Fruit fly (Drosophila melanogaster): ENCODE data around the gene CG45263.

Gene CG45263

dm6 chr3R:8327967-8328789, 149.2 kb downstream of the CG45263 start:
- TF ChIP-seq kay (GFP tag; ENCODE audit: borderline replicate concordance) (peak; percentile 86), Hr96 (GFP tag; optimal IDR thresholded peaks at IDR 0.05) (no peak)

dm6 chr3R:8326884-8327283, 150.5 kb downstream of the CG45263 start:
- TF ChIP-seq Clk (GFP tag; optimal IDR thresholded peaks at IDR 0.05), result no peak
- TF ChIP-seq CG7101 (tag; optimal IDR thresholded peaks at IDR 0.05), result no peak
- TF ChIP-seq bab1 (GFP tag; optimal IDR thresholded peaks at IDR 0.05), result no peak
- no peak for TF ChIP-seq CG7045 (GFP tag; optimal IDR thresholded peaks at IDR 0.05)
- no peak for TF ChIP-seq kay (GFP tag; ENCODE audit: borderline replicate concordance)
- TF ChIP-seq CG14711 (tag; optimal IDR thresholded peaks at IDR 0.05), result no peak

DNA sequence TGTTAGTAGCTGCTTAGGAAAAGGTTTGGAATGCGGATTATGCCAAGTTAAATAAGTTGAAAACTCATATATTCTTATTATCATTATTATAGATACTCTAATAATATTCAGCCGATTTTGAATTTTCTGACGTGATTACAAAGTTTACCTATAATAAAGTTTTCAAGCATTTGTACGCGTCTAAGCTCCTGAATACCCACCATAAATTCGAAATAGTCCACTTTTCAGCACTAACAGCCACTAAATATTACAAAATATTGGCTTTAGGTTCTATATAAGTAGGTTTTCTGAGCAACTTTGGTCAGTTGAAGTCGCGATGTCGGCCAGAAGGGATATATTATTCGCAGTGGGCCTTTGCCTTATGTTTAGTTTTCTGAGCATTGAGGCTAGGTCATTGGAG, 153.4 kb downstream of the CG45263 start, which contains the start of gene CG7443:
Gene CG7443 (plus strand): TSS at position 301 of the 400 bp plus-strand sequence.
- no peak for TF ChIP-seq bab1 (GFP tag; optimal IDR thresholded peaks at IDR 0.05)
- TF ChIP-seq CG5204 (GFP tag; optimal IDR thresholded peaks at IDR 0.05), result no peak
- no peak for TF ChIP-seq Crg-1 (GFP tag; optimal IDR thresholded peaks at IDR 0.05)
- TF ChIP-seq CG7045 (GFP tag; optimal IDR thresholded peaks at IDR 0.05), result no peak

DNA sequence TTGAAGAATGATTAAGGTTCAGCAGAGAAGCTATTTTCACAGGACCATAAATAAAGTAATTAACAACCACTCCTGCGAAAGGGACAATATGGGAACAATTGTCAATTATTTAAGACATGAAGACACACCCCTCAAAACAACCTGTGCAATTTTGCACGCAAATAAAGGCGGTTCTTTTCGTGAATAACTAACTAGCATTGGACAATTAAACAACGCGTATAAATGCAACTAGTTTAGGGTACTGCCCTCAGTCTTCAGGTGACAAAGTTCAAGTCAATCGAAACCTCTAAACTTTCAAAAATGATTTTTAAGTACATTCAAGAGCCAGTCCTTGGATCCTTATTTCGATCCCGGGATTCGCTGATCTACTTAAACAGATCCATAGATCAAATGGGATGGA, 156.0 kb downstream of the CG45263 start, which contains the start of gene Or85a:
Gene Or85a (plus strand): TSS at position 301 of the 400 bp plus-strand sequence.
- no peak for TF ChIP-seq CG12768 (GFP tag; optimal IDR thresholded peaks at IDR 0.05)
- TF ChIP-seq CG11617 (GFP tag; optimal IDR thresholded peaks at IDR 0.05), result no peak
- TF ChIP-seq CG7101 (tag; optimal IDR thresholded peaks at IDR 0.05), result no peak
- no peak for TF ChIP-seq kay (GFP tag; ENCODE audit: borderline replicate concordance)

DNA sequence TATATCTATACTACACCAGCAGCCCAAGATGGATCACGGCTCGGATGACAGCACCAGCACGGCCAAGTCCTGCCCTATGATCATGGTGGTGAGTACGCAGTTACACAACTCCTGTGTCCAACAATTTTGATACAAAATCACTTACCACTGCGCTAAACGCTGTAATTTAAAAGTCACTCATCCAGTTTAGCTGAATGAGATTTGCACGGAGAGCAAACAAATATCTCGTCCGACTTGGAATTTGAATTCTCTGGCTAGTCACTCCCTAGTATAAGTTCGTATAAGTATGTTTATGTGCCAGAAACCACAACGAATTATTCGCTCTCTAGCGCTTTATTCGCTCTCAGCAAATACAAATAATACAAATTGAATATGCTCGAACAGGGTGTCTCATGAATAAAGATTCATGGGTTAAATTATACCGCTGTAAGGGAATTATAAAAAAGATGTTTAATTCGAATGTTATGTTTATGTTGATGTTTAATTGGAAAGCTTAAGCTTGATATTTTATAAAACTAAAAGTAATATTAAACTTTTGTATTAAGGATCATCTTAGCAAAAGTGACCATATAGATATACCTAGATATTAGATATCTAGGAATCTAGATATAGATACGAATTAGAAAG, 159.6 kb downstream of the CG45263 start:
- TF ChIP-seq cnc (optimal IDR thresholded peaks at IDR 0.05), result no peak
- TF ChIP-seq pad (GFP tag; optimal IDR thresholded peaks at IDR 0.05), result no peak
- no peak for TF ChIP-seq tj (GFP tag; optimal IDR thresholded peaks at IDR 0.05)
- peak; percentile 37 for TF ChIP-seq cic (GFP tag; optimal IDR thresholded peaks at IDR 0.05)
- TF ChIP-seq CG7045 (GFP tag; optimal IDR thresholded peaks at IDR 0.05), result peak; percentile 6
- no peak for TF ChIP-seq CG12768 (GFP tag; optimal IDR thresholded peaks at IDR 0.05)
- TF ChIP-seq ovo (GFP tag; optimal IDR thresholded peaks at IDR 0.05), result no peak
- no peak for TF ChIP-seq CG1620 (GFP tag; optimal IDR thresholded peaks at IDR 0.05)
- TF ChIP-seq CG5204 (GFP tag; optimal IDR thresholded peaks at IDR 0.05), result no peak
- no peak for TF ChIP-seq Clk (GFP tag; optimal IDR thresholded peaks at IDR 0.05)
- TF ChIP-seq CG11617 (GFP tag; optimal IDR thresholded peaks at IDR 0.05), result no peak
- TF ChIP-seq CG33017 (tag; optimal IDR thresholded peaks at IDR 0.05), result peak; percentile 60
- no peak for TF ChIP-seq Mnt (GFP tag; optimal IDR thresholded peaks at IDR 0.05)
- no peak for TF ChIP-seq Crg-1 (GFP tag; optimal IDR thresholded peaks at IDR 0.05)
- TF ChIP-seq Hr96 (GFP tag; optimal IDR thresholded peaks at IDR 0.05), result no peak
- TF ChIP-seq toe (GFP tag; optimal IDR thresholded peaks at IDR 0.05), result no peak
- TF ChIP-seq CG14711 (tag; optimal IDR thresholded peaks at IDR 0.05), result peak; percentile 29
- TF ChIP-seq bab1 (GFP tag; optimal IDR thresholded peaks at IDR 0.05), result no peak
- TF ChIP-seq CG7101 (tag; optimal IDR thresholded peaks at IDR 0.05), result peak; percentile 27
- no peak for TF ChIP-seq kay (GFP tag; ENCODE audit: borderline replicate concordance)

dm6 chr3R:8317215-8317614, 160.2 kb downstream of the CG45263 start, which contains the start of gene Ctr1B:
Gene Ctr1B, plus strand, starts transcription at chr3R:8317612.
- no peak for TF ChIP-seq tj (GFP tag; optimal IDR thresholded peaks at IDR 0.05)
- no peak for TF ChIP-seq Mnt (GFP tag; optimal IDR thresholded peaks at IDR 0.05)
- no peak for TF ChIP-seq bab1 (GFP tag; optimal IDR thresholded peaks at IDR 0.05)
- TF ChIP-seq toe (GFP tag; optimal IDR thresholded peaks at IDR 0.05), result no peak
- no peak for TF ChIP-seq cic (GFP tag; optimal IDR thresholded peaks at IDR 0.05)
- no peak for TF ChIP-seq CG12768 (GFP tag; optimal IDR thresholded peaks at IDR 0.05)
- TF ChIP-seq cnc (optimal IDR thresholded peaks at IDR 0.05), result no peak
- TF ChIP-seq kay (GFP tag; ENCODE audit: borderline replicate concordance), result no peak
- TF ChIP-seq CG14711 (tag; optimal IDR thresholded peaks at IDR 0.05), result no peak

dm6 chr3R:8316344-8317105, 160.9 kb downstream of the CG45263 start, which contains the start of gene Coq2:
Gene Coq2, minus strand, starts transcription at chr3R:8316543.
- no peak for TF ChIP-seq CG12768 (GFP tag; optimal IDR thresholded peaks at IDR 0.05)
- no peak for TF ChIP-seq CG33017 (tag; optimal IDR thresholded peaks at IDR 0.05)
- TF ChIP-seq Hr96 (GFP tag; optimal IDR thresholded peaks at IDR 0.05), result no peak
- no peak for TF ChIP-seq CG5204 (GFP tag; optimal IDR thresholded peaks at IDR 0.05)
- peak; percentile 99 for TF ChIP-seq pad (GFP tag; optimal IDR thresholded peaks at IDR 0.05)
- TF ChIP-seq ovo (GFP tag; optimal IDR thresholded peaks at IDR 0.05), result peak; percentile 28
- TF ChIP-seq cic (GFP tag; optimal IDR thresholded peaks at IDR 0.05), result no peak
- peak; percentile 21 for TF ChIP-seq tj (GFP tag; optimal IDR thresholded peaks at IDR 0.05)
- no peak for TF ChIP-seq kay (GFP tag; ENCODE audit: borderline replicate concordance)
- no peak for TF ChIP-seq Clk (GFP tag; optimal IDR thresholded peaks at IDR 0.05)
- TF ChIP-seq bab1 (GFP tag; optimal IDR thresholded peaks at IDR 0.05), result peak; percentile 61
- TF ChIP-seq toe (GFP tag; optimal IDR thresholded peaks at IDR 0.05), result no peak
- no peak for TF ChIP-seq cnc (optimal IDR thresholded peaks at IDR 0.05)
- no peak for TF ChIP-seq Crg-1 (GFP tag; optimal IDR thresholded peaks at IDR 0.05)
- TF ChIP-seq CG14711 (tag; optimal IDR thresholded peaks at IDR 0.05), result no peak
- TF ChIP-seq CG7045 (GFP tag; optimal IDR thresholded peaks at IDR 0.05), result no peak
